ENCODE assay signal across 1 fruit fly cellular context in the genomic region with DNA sequence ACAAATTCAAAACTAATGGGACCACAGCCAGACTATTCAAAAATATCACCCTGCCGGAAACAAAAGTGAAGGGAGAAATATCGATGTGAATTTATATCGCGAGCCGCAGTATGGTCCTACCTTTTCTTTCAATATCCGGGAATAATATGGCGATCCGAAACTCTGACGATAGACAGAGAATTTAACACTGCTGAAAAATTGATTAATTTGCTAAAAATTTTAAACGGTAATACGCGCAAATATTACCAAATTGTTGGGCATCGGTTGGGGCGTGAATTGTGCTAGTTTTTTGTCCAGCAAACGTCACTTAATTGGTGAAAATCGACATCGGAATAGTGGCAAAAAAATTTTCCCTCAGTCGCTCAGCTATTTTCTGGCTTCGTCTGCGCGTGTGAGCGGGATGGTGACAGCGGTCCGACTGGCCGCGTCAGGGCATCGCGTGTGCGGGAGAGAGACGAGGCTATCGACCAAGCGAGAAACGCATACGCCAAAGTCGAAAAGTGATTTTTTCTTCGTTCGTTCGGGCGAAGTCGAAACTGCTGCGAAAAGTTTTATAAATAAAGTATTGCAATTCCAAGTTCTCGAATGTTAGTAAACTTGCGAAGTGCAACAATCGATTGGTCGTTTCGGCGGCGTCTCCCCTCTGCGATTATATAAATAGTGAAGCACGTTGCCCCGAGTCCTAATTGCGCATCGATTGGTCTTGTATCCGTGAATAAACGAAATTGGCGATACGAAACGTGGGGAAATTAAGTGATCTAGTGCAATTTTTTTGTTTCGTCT.
TF ChIP-seq lines count a peak whose summit lies in the region.

A gene (plus strand): TSS at position 140 of the 783 bp plus-strand sequence.

TF ChIP-seq in whole organism, embryonic, 481 proteins besides CTCF, POLR2A, EP300 and RAD21 (continued from another document and continues in another):
- TF ChIP-seq Optix (GFP tag; IDR thresholded peaks at IDR 0.05; lab: Robert Waterston, UW) (0 out of 3 replicates have a peak, but pooled peaks have one; percentile 59), nmo (GFP tag; optimal IDR thresholded peaks at IDR 0.05; lab: Kevin White, UChicago) (peak; percentile 49), CG17612 (GFP tag; IDR thresholded peaks at IDR 0.05; lab: Robert Waterston, UW) (peak; percentile 33; the same call in 1 of the 2 replicates), CG13894 (tag; optimal IDR thresholded peaks at IDR 0.05; lab: Kevin White, UChicago) (peak; percentile 58), CG8388 (GFP tag; optimal IDR thresholded peaks at IDR 0.05; lab: Kevin White, UChicago) (peak; percentile 49), pita (GFP tag; optimal IDR thresholded peaks at IDR 0.05; lab: Kevin White, UChicago) (no peak), mam (GFP tag; optimal IDR thresholded peaks at IDR 0.05; lab: Kevin White, UChicago) (peak; percentile 82), CG30020 (tag; optimal IDR thresholded peaks at IDR 0.05; lab: Kevin White, UChicago) (peak; percentile 32), CG6689 (GFP tag; IDR thresholded peaks at IDR 0.05; lab: Robert Waterston, UW) (0 out of 2 replicates have a peak, but pooled peaks have one; percentile 24), esg (GFP tag; conservative IDR thresholded peaks at IDR 0.05; lab: Robert Waterston, UW) (no peak), HHEX (GFP tag; optimal IDR thresholded peaks at IDR 0.05; lab: Kevin White, UChicago) (peak; percentile 83), tio (GFP tag; optimal IDR thresholded peaks at IDR 0.05; lab: Kevin White, UChicago) (no peak), CG4282 (GFP tag; optimal IDR thresholded peaks at IDR 0.05; lab: Kevin White, UChicago) (peak; percentile 36), Bgb (GFP tag; IDR thresholded peaks at IDR 0.05; lab: Robert Waterston, UW; ENCODE audit: partially characterized antibody) (0 out of 2 replicates have a peak, but pooled peaks have one; percentile 4), caup (GFP tag; optimal IDR thresholded peaks at IDR 0.05; lab: Kevin White, UChicago; ENCODE audit: severe bottlenecking) (peak; percentile 91), CG15269 (tag; optimal IDR thresholded peaks at IDR 0.05; lab: Kevin White, UChicago) (peak; percentile 56), D19A (tag; optimal IDR thresholded peaks at IDR 0.05; lab: Kevin White, UChicago) (peak; percentile 4), CG31441 (GFP tag; IDR thresholded peaks at IDR 0.05; lab: Robert Waterston, UW) (peak; percentile 68), hbn (GFP tag; IDR thresholded peaks at IDR 0.05; lab: Robert Waterston, UW; ENCODE audit: partially characterized antibody) (no peak), jumu (GFP tag; optimal IDR thresholded peaks at IDR 0.05; lab: Kevin White, UChicago) (peak; percentile 7), CG12659 (GFP tag; optimal IDR thresholded peaks at IDR 0.05; lab: Kevin White, UChicago) (peak; percentile 89), CG14667 (GFP tag; IDR thresholded peaks at IDR 0.05; lab: Robert Waterston, UW) (peak; percentile 67), sim (GFP tag; IDR thresholded peaks at IDR 0.05; lab: Robert Waterston, UW) (peak; percentile 66), HLH54F (GFP tag; optimal IDR thresholded peaks at IDR 0.05; lab: Kevin White, UChicago) (peak; percentile 48), bcd (GFP tag; optimal IDR thresholded peaks at IDR 0.05; lab: Kevin White, UChicago) (peak; percentile 88), fd102C (GFP tag; optimal IDR thresholded peaks at IDR 0.05; lab: Kevin White, UChicago) (peak; percentile 50), h (optimal IDR thresholded peaks at IDR 0.05; lab: Kevin White, UChicago) (no peak), Hr3 (GFP tag; optimal IDR thresholded peaks at IDR 0.05; lab: Kevin White, UChicago) (peak; percentile 45), sr (GFP tag; IDR thresholded peaks at IDR 0.05; lab: Robert Waterston, UW) (peak; percentile 83), CG16815 (GFP tag; optimal IDR thresholded peaks at IDR 0.05; lab: Kevin White, UChicago) (peak; percentile 43), Gsc (GFP tag; IDR thresholded peaks at IDR 0.05; lab: Robert Waterston, UW) (no peak), croc (GFP tag; conservative IDR thresholded peaks at IDR 0.05; lab: Robert Waterston, UW) (0 out of 3 replicates have a peak, but pooled peaks have one; percentile 26), Hr51 (GFP tag; optimal IDR thresholded peaks at IDR 0.05; lab: Kevin White, UChicago) (peak; percentile 43 to 79), nom (GFP tag; optimal IDR thresholded peaks at IDR 0.05; lab: Kevin White, UChicago) (peak; percentile 62), CG15601 (tag; optimal IDR thresholded peaks at IDR 0.05; lab: Kevin White, UChicago) (peak; percentile 70), CG2120 (GFP tag; optimal IDR thresholded peaks at IDR 0.05; lab: Kevin White, UChicago) (peak; percentile 46), HLH4C (GFP tag; IDR thresholded peaks at IDR 0.05; lab: Robert Waterston, UW; ENCODE audit: partially characterized antibody) (no peak), lmd (GFP tag; IDR thresholded peaks at IDR 0.05; lab: Robert Waterston, UW) (peak; percentile 58), CG4404 (GFP tag; IDR thresholded peaks at IDR 0.05; lab: Robert Waterston, UW) (no peak), Sox102F (GFP tag; optimal IDR thresholded peaks at IDR 0.05; lab: Kevin White, UChicago) (no peak), mld (GFP tag; IDR thresholded peaks at IDR 0.05; lab: Robert Waterston, UW; ENCODE audit: partially characterized antibody) (no peak), klu (GFP tag; IDR thresholded peaks at IDR 0.05; lab: Robert Waterston, UW) (no peak), CG11504 (tag; optimal IDR thresholded peaks at IDR 0.05; lab: Kevin White, UChicago) (no peak), CG13123 (GFP tag; optimal IDR thresholded peaks at IDR 0.05; lab: Kevin White, UChicago) (peak; percentile 50), stwl (tag; optimal IDR thresholded peaks at IDR 0.05; lab: Kevin White, UChicago) (peak; percentile 59), CG15073 (GFP tag; optimal IDR thresholded peaks at IDR 0.05; lab: Kevin White, UChicago) (no peak), lov (optimal IDR thresholded peaks at IDR 0.05; lab: Kevin White, UChicago) (no peak), lov (GFP tag; IDR thresholded peaks at IDR 0.05; lab: Robert Waterston, UW) (peak; percentile 91), zfh1 (GFP tag; IDR thresholded peaks at IDR 0.05; lab: Robert Waterston, UW) (peak; percentile 86), CG4617 (GFP tag; optimal IDR thresholded peaks at IDR 0.05; lab: Kevin White, UChicago; ENCODE audit: borderline replicate concordance) (peak; percentile 74), Elba2 (GFP tag; optimal IDR thresholded peaks at IDR 0.05; lab: Kevin White, UChicago) (no peak), CG10274 (GFP tag; optimal IDR thresholded peaks at IDR 0.05; lab: Kevin White, UChicago) (peak; percentile 33), CG30431 (GFP tag; optimal IDR thresholded peaks at IDR 0.05; lab: Kevin White, UChicago) (peak; percentile 33), Hey (tag; optimal IDR thresholded peaks at IDR 0.05; lab: Kevin White, UChicago) (peak; percentile 83), zf30C (GFP tag; optimal IDR thresholded peaks at IDR 0.05; lab: Kevin White, UChicago) (no peak), unc-4 (GFP tag; IDR thresholded peaks at IDR 0.05; lab: Robert Waterston, UW; ENCODE audit: partially characterized antibody) (no peak; the same call in 1 of the 2 replicates), CG9797 (GFP tag; optimal IDR thresholded peaks at IDR 0.05; lab: Kevin White, UChicago) (peak; percentile 72), CG32532 (GFP tag; IDR thresholded peaks at IDR 0.05; lab: Robert Waterston, UW) (peak; percentile 83), Oli (tag; optimal IDR thresholded peaks at IDR 0.05; lab: Kevin White, UChicago) (peak; percentile 43), dan (GFP tag; IDR thresholded peaks at IDR 0.05; lab: Robert Waterston, UW) (no peak), CG7786 (GFP tag; optimal IDR thresholded peaks at IDR 0.05; lab: Kevin White, UChicago) (peak; percentile 18), CG11085 (GFP tag; IDR thresholded peaks at IDR 0.05; lab: Robert Waterston, UW) (peak; percentile 86), CG10462 (GFP tag; optimal IDR thresholded peaks at IDR 0.05; lab: Kevin White, UChicago) (no peak), emc (GFP tag; optimal IDR thresholded peaks at IDR 0.05; lab: Kevin White, UChicago) (peak; percentile 81), CHES-1-like (GFP tag; optimal IDR thresholded peaks at IDR 0.05; lab: Kevin White, UChicago) (peak; percentile 73), HLH3B (GFP tag; IDR thresholded peaks at IDR 0.05; lab: Robert Waterston, UW) (peak; percentile 61), Sox100B (GFP tag; optimal IDR thresholded peaks at IDR 0.05; lab: Kevin White, UChicago) (peak; percentile 75), Lim3 (GFP tag; IDR thresholded peaks at IDR 0.05; lab: Robert Waterston, UW) (no peak), CG42726 (GFP tag; IDR thresholded peaks at IDR 0.05; lab: Robert Waterston, UW; ENCODE audit: partially characterized antibody) (peak; percentile 33; the same call in 1 of the 2 replicates), tin (GFP tag; optimal IDR thresholded peaks at IDR 0.05; lab: Kevin White, UChicago) (peak; percentile 52), Sry-β (GFP tag; optimal IDR thresholded peaks at IDR 0.05; lab: Kevin White, UChicago) (peak; percentile 35), aop (GFP tag; IDR thresholded peaks at IDR 0.05; lab: Robert Waterston, UW) (no peak), ewg (GFP tag; optimal IDR thresholded peaks at IDR 0.05; lab: Kevin White, UChicago) (peak; percentile 43), CG6175 (GFP tag; IDR thresholded peaks at IDR 0.05; lab: Robert Waterston, UW) (peak; percentile 68; the same call in 1 of the 3 replicates), CG3726 (GFP tag; IDR thresholded peaks at IDR 0.05; lab: Robert Waterston, UW) (peak; percentile 65; the same call in 1 of the 3 replicates), CG7963 (GFP tag; IDR thresholded peaks at IDR 0.05; lab: Robert Waterston, UW; ENCODE audit: partially characterized antibody) (0 out of 3 replicates have a peak, but pooled peaks have one; percentile 32), CG17385 (GFP tag; optimal IDR thresholded peaks at IDR 0.05; lab: Kevin White, UChicago) (peak; percentile 83), sug (tag; optimal IDR thresholded peaks at IDR 0.05; lab: Kevin White, UChicago) (peak; percentile 82), org-1 (GFP tag; optimal IDR thresholded peaks at IDR 0.05; lab: Kevin White, UChicago) (peak; percentile 59), CG17829 (tag; optimal IDR thresholded peaks at IDR 0.05; lab: Kevin White, UChicago) (peak; percentile 17), exex (tag; optimal IDR thresholded peaks at IDR 0.05; lab: Kevin White, UChicago) (peak; percentile 35), CG13287 (GFP tag; IDR thresholded peaks at IDR 0.05; lab: Robert Waterston, UW; ENCODE audit: partially characterized antibody) (no peak), bab2 (GFP tag; optimal IDR thresholded peaks at IDR 0.05; lab: Kevin White, UChicago) (peak; percentile 50), ftz-f1 (GFP tag; optimal IDR thresholded peaks at IDR 0.05; lab: Kevin White, UChicago) (no peak), slou (GFP tag; optimal IDR thresholded peaks at IDR 0.05; lab: Kevin White, UChicago) (peak; percentile 76), bowl (GFP tag; IDR thresholded peaks at IDR 0.05; lab: Robert Waterston, UW) (peak; percentile 58), CG7556 (GFP tag; optimal IDR thresholded peaks at IDR 0.05; lab: Kevin White, UChicago) (peak; percentile 19), cad (GFP tag; optimal IDR thresholded peaks at IDR 0.05; lab: Kevin White, UChicago) (no peak), C15 (GFP tag; IDR thresholded peaks at IDR 0.05; lab: Robert Waterston, UW) (peak; percentile 48; the same call in 1 of the 3 replicates), Opbp (GFP tag; IDR thresholded peaks at IDR 0.05; lab: Robert Waterston, UW; ENCODE audit: partially characterized antibody) (peak; percentile 60; the same call in 2 of the 3 replicates), CG10979 (tag; optimal IDR thresholded peaks at IDR 0.05; lab: Kevin White, UChicago) (peak; percentile 25), CG9817 (tag; optimal IDR thresholded peaks at IDR 0.05; lab: Kevin White, UChicago) (peak; percentile 81), schlank (tag; optimal IDR thresholded peaks at IDR 0.05; lab: Kevin White, UChicago) (peak; percentile 86), H15 (GFP tag; IDR thresholded peaks at IDR 0.05; lab: Robert Waterston, UW) (peak; percentile 82), cwo (GFP tag; optimal IDR thresholded peaks at IDR 0.05; lab: Kevin White, UChicago) (no peak), CG2712 (tag; optimal IDR thresholded peaks at IDR 0.05; lab: Kevin White, UChicago) (peak; percentile 52), Neu2 (GFP tag; optimal IDR thresholded peaks at IDR 0.05; lab: Kevin White, UChicago; ENCODE audit: borderline replicate concordance) (peak; percentile 42), Taf1 (GFP tag; IDR thresholded peaks at IDR 0.05; lab: Robert Waterston, UW) (peak; percentile 46; the same call in 1 of the 2 replicates), crp (GFP tag; optimal IDR thresholded peaks at IDR 0.05; lab: Kevin White, UChicago) (peak in 1 of 2 experiments; percentile 47), da (GFP tag; optimal IDR thresholded peaks at IDR 0.05; lab: Kevin White, UChicago) (peak; percentile 74), CG2875 (GFP tag; optimal IDR thresholded peaks at IDR 0.05; lab: Kevin White, UChicago) (peak; percentile 54), CG9609 (GFP tag; optimal IDR thresholded peaks at IDR 0.05; lab: Kevin White, UChicago) (peak; percentile 74), Pdp1 (GFP tag; optimal IDR thresholded peaks at IDR 0.05; lab: Kevin White, UChicago) (peak; percentile 65 to 83), CG4707 (GFP tag; optimal IDR thresholded peaks at IDR 0.05; lab: Kevin White, UChicago) (peak; percentile 54), gem (tag; optimal IDR thresholded peaks at IDR 0.05; lab: Kevin White, UChicago) (peak; percentile 53), tx (GFP tag; optimal IDR thresholded peaks at IDR 0.05; lab: Kevin White, UChicago) (peak; percentile 30), Awh (GFP tag; IDR thresholded peaks at IDR 0.05; lab: Robert Waterston, UW) (0 out of 2 replicates have a peak, but pooled peaks have one; percentile 12), hkb (optimal IDR thresholded peaks at IDR 0.05; lab: Kevin White, UChicago) (no peak), hkb (GFP tag; IDR thresholded peaks at IDR 0.05; lab: Robert Waterston, UW) (peak; percentile 55; the same call in 1 of the 2 replicates), CG14965 (GFP tag; optimal IDR thresholded peaks at IDR 0.05; lab: Kevin White, UChicago; ENCODE audit: borderline replicate concordance) (peak; percentile 33), CG3281 (GFP tag; optimal IDR thresholded peaks at IDR 0.05; lab: Kevin White, UChicago) (peak; percentile 82), so (GFP tag; IDR thresholded peaks at IDR 0.05; lab: Robert Waterston, UW) (peak; percentile 69; the same call in 1 of the 3 replicates), CG10267 (tag; optimal IDR thresholded peaks at IDR 0.05; lab: Kevin White, UChicago) (peak; percentile 69), CG14050 (GFP tag; IDR thresholded peaks at IDR 0.05; lab: Robert Waterston, UW) (peak; percentile 58), Mes4 (GFP tag; optimal IDR thresholded peaks at IDR 0.05; lab: Kevin White, UChicago) (peak; percentile 87), CG16779 (GFP tag; IDR thresholded peaks at IDR 0.05; lab: Robert Waterston, UW) (no peak)
